Worm (Caenorhabditis elegans) whole organism, L4 larva: Measurements from ENCODE around the gene syx-16.

Source experiments
- D1046.2 ChIP-seq: fragments of 200-800 bp; sonication (Bioruptor generic); IDR thresholded peaks from 2 replicates; pipeline ENCODE4 v1.3.6; 2022; ENCODE audit warnings: missing genetic modification characterization, missing compliant biosample characterization
- F26F4.8 ChIP-seq: fragments of 200-800 bp; sonication (Bioruptor generic); conservative IDR thresholded peaks from 2 replicates; pipeline ENCODE4 v1.3.6; 2022; ENCODE audit warnings: missing genetic modification characterization, missing compliant biosample characterization
- F44E2.7 ChIP-seq: fragments of 200-800 bp; sonication (Bioruptor generic); IDR thresholded peaks from 2 replicates; pipeline ENCODE4 v2.1.2; 2022; ENCODE audit warnings: missing genetic modification characterization, missing compliant biosample characterization
- F49E8.2 ChIP-seq: sonication (generic microtip); optimal IDR thresholded peaks from 2 replicates; lab custom pipeline; 2016; ENCODE audit warnings: missing compliant biosample characterization, mild to moderate bottlenecking, missing genetic modification characterization, borderline replicate concordance
- T26A8.4 ChIP-seq: fragments of 200-800 bp; sonication (Bioruptor generic); IDR thresholded peaks from 2 replicates; pipeline ENCODE4 v1.3.6; 2022; ENCODE audit warnings: missing genetic modification characterization, missing compliant biosample characterization
- Y105C5A.15 ChIP-seq: fragments of 200-800 bp; sonication (Bioruptor generic); IDR thresholded peaks from 2 replicates; pipeline ENCODE4 v1.3.6; 2022; ENCODE audit warnings: missing genetic modification characterization, missing compliant biosample characterization
- Y5F2A.4 ChIP-seq: fragments of 200-800 bp; sonication (Bioruptor generic); optimal IDR thresholded peaks from 2 replicates; lab custom pipeline; 2018; ENCODE audit warnings: mild to moderate bottlenecking, missing genetic modification characterization, missing compliant biosample characterization
- Y75B8A.6 ChIP-seq: fragments of 200-800 bp; sonication (Bioruptor generic); IDR thresholded peaks from 2 replicates; pipeline ENCODE4 v1.3.6; 2022; ENCODE audit warnings: missing genetic modification reagents, missing genetic modification characterization, missing compliant biosample characterization
- ama-1 ChIP-seq: fragments of 150-350 bp; optimal IDR thresholded peaks from 2 replicates; lab custom pipeline; 2014; ENCODE audit warnings: inconsistent platforms, mixed read lengths
- arid-1 ChIP-seq: fragments of 200-800 bp; sonication (Bioruptor generic); conservative IDR thresholded peaks from 2 replicates; pipeline ENCODE4 v1.3.6; 2022; ENCODE audit warnings: missing genetic modification reagents, missing genetic modification characterization, missing compliant biosample characterization
- ceh-20 ChIP-seq: fragments of 200-800 bp; sonication (Bioruptor generic); IDR thresholded peaks from 2 replicates; pipeline ENCODE4 v1.3.6; 2022; ENCODE audit warnings: missing genetic modification reagents, missing genetic modification characterization, missing compliant biosample characterization
- ceh-28 ChIP-seq: fragments of 150-350 bp; optimal IDR thresholded peaks from 2 replicates; lab custom pipeline; 2014; ENCODE audit warnings: missing biosample characterization, missing genetic modification reagents, missing genetic modification characterization
- ceh-82 ChIP-seq: sonication (generic microtip); optimal IDR thresholded peaks from 2 replicates; lab custom pipeline; 2017; ENCODE audit warnings: missing biosample characterization, missing genetic modification characterization
- ces-1 ChIP-seq: fragments of 150-350 bp; sonication (generic microtip); optimal IDR thresholded peaks from 4 replicates; lab custom pipeline; 2014; ENCODE audit warnings: missing biosample characterization, missing genetic modification reagents, missing genetic modification characterization
- cey-2 ChIP-seq: sonication (generic microtip); optimal IDR thresholded peaks from 3 replicates; lab custom pipeline; 2017; ENCODE audit warnings: missing genetic modification characterization, mild to moderate bottlenecking, missing compliant biosample characterization, antibody characterized with exemption, borderline replicate concordance; ENCODE audit not compliant: insufficient read depth
- ctbp-1 ChIP-seq: fragments of 200-800 bp; sonication (Bioruptor generic); IDR thresholded peaks from 2 replicates; pipeline ENCODE4 v1.3.6; 2022; ENCODE audit warnings: missing genetic modification reagents, missing genetic modification characterization, missing compliant biosample characterization
- daf-12 ChIP-seq: fragments of 150-350 bp; optimal IDR thresholded peaks from 2 replicates; lab custom pipeline; 2014; ENCODE audit warnings: missing biosample characterization, missing genetic modification reagents, missing genetic modification characterization
- daf-16 ChIP-seq, 3 experiments: sonication (generic microtip); optimal IDR thresholded peaks; 2 replicates each; lab custom pipeline; 2016 to 2017; ENCODE audit warnings: missing genetic modification characterization in 3 of 3, missing genetic modification reagents in 3 of 3, mild to moderate bottlenecking in 2 of 3, missing compliant biosample characterization in 2 of 3, missing biosample characterization in 1 of 3, moderate library complexity in 1 of 3
- dmd-6 ChIP-seq: fragments of 200-800 bp; sonication (Bioruptor generic); IDR thresholded peaks from 2 replicates; pipeline ENCODE4 v1.3.6; 2022; ENCODE audit warnings: missing genetic modification reagents, missing genetic modification characterization, missing compliant biosample characterization
- dmd-8 ChIP-seq: fragments of 200-800 bp; sonication (Bioruptor generic); IDR thresholded peaks from 2 replicates; pipeline ENCODE4 v1.3.6; 2022; ENCODE audit warnings: missing genetic modification characterization, missing compliant biosample characterization
- dmd-9 ChIP-seq: fragments of 200-800 bp; sonication (Bioruptor generic); IDR thresholded peaks from 2 replicates; pipeline ENCODE4 v1.3.6; 2022; ENCODE audit warnings: missing genetic modification reagents, missing genetic modification characterization, missing compliant biosample characterization
- duxl-1 ChIP-seq: sonication (generic microtip); optimal IDR thresholded peaks from 2 replicates; lab custom pipeline; 2016; ENCODE audit warnings: mild to moderate bottlenecking, missing genetic modification characterization, moderate library complexity, missing compliant biosample characterization; ENCODE audit not compliant: poor library complexity
- dve-1 ChIP-seq: sonication (generic microtip); optimal IDR thresholded peaks from 2 replicates; lab custom pipeline; 2017; ENCODE audit warnings: antibody characterized with exemption, mild to moderate bottlenecking, missing genetic modification characterization, missing compliant biosample characterization; ENCODE audit not compliant: insufficient read depth
- fkh-10 ChIP-seq: fragments of 150-350 bp; optimal IDR thresholded peaks from 2 replicates; lab custom pipeline; 2014; ENCODE audit warnings: missing biosample characterization, missing genetic modification reagents, missing genetic modification characterization
- gei-8 ChIP-seq: fragments of 200-800 bp; sonication (Bioruptor generic); optimal IDR thresholded peaks from 2 replicates; lab custom pipeline; 2018; ENCODE audit warnings: mild to moderate bottlenecking, missing genetic modification characterization, missing compliant biosample characterization
- hlh-11 ChIP-seq: fragments of 200-800 bp; sonication (Bioruptor generic); optimal IDR thresholded peaks from 2 replicates; lab custom pipeline; 2018; ENCODE audit warnings: mild to moderate bottlenecking, missing genetic modification characterization, missing compliant biosample characterization
- hmg-1.1 ChIP-seq: fragments of 200-800 bp; sonication (Bioruptor generic); IDR thresholded peaks from 2 replicates; pipeline ENCODE4 v1.3.6; 2022; ENCODE audit warnings: missing genetic modification reagents, missing genetic modification characterization, missing compliant biosample characterization
- jun-1 ChIP-seq: fragments of 150-350 bp; optimal IDR thresholded peaks from 2 replicates; lab custom pipeline; 2014; ENCODE audit warnings: missing biosample characterization, missing genetic modification reagents, missing genetic modification characterization
- lin-1 ChIP-seq: fragments of 200-800 bp; sonication (Bioruptor generic); IDR thresholded peaks from 2 replicates; pipeline ENCODE4 v1.3.6; 2022; ENCODE audit warnings: missing genetic modification reagents, missing genetic modification characterization, missing compliant biosample characterization
- lin-13 ChIP-seq: fragments of 150-350 bp; optimal IDR thresholded peaks from 2 replicates; lab custom pipeline; 2014; ENCODE audit warnings: missing biosample characterization, missing genetic modification reagents, missing genetic modification characterization
- lin-15B ChIP-seq: fragments of 150-350 bp; sonication (generic microtip); optimal IDR thresholded peaks from 3 replicates; lab custom pipeline; 2014; ENCODE audit warnings: missing biosample characterization, missing genetic modification characterization
- lsy-2 ChIP-seq, 2 experiments: fragments of 150-350 bp in 1 of 2; sonication (generic microtip) in 1 of 2; optimal IDR thresholded peaks; 2 replicates each; lab custom pipeline; 2014 to 2017; ENCODE audit warnings: missing biosample characterization in 2 of 2, missing genetic modification characterization in 2 of 2
- mes-2 ChIP-seq: sonication (generic microtip); optimal IDR thresholded peaks from 2 replicates; lab custom pipeline; 2016; ENCODE audit warnings: missing genotype, mild to moderate bottlenecking, missing genetic modification characterization, missing compliant biosample characterization; ENCODE audit not compliant: poor library complexity, severe bottlenecking
- mxl-3 ChIP-seq: fragments of 200-800 bp; sonication (Bioruptor generic); optimal IDR thresholded peaks from 2 replicates; lab custom pipeline; 2018; ENCODE audit warnings: mild to moderate bottlenecking, missing genetic modification characterization, missing compliant biosample characterization
- nhr-10 ChIP-seq: fragments of 150-350 bp; optimal IDR thresholded peaks from 2 replicates; lab custom pipeline; 2014; ENCODE audit warnings: missing biosample characterization, missing genetic modification characterization
- nhr-102 ChIP-seq: sonication (generic microtip); optimal IDR thresholded peaks from 2 replicates; lab custom pipeline; 2016; ENCODE audit warnings: mild to moderate bottlenecking, missing genetic modification characterization, moderate library complexity, missing compliant biosample characterization
- nhr-25 ChIP-seq: sonication (generic microtip); optimal IDR thresholded peaks from 2 replicates; lab custom pipeline; 2017; ENCODE audit warnings: missing genetic modification characterization, mild to moderate bottlenecking, missing compliant biosample characterization, antibody characterized with exemption, moderate library complexity, borderline replicate concordance; ENCODE audit not compliant: insufficient read depth
- nhr-28 ChIP-seq: fragments of 150-350 bp; optimal IDR thresholded peaks from 2 replicates; lab custom pipeline; 2014; ENCODE audit warnings: missing biosample characterization, missing genetic modification characterization
- nhr-76 ChIP-seq: fragments of 150-350 bp; optimal IDR thresholded peaks from 2 replicates; lab custom pipeline; 2014; ENCODE audit warnings: missing biosample characterization, missing genetic modification characterization
- pqm-1 ChIP-seq: sonication (generic microtip); optimal IDR thresholded peaks from 2 replicates; lab custom pipeline; 2017; ENCODE audit warnings: missing biosample characterization, missing genetic modification characterization
- rbr-2 ChIP-seq: sonication (generic microtip); optimal IDR thresholded peaks from 2 replicates; lab custom pipeline; 2016; ENCODE audit warnings: missing genotype, missing genetic modification characterization, missing compliant biosample characterization
- sdz-12 ChIP-seq: fragments of 200-800 bp; sonication (Bioruptor generic); optimal IDR thresholded peaks from 2 replicates; lab custom pipeline; 2018; ENCODE audit warnings: mild to moderate bottlenecking, missing genetic modification characterization, missing compliant biosample characterization
- spr-1 ChIP-seq: sonication (generic microtip); optimal IDR thresholded peaks from 2 replicates; lab custom pipeline; 2016; ENCODE audit warnings: mild to moderate bottlenecking, missing genetic modification characterization, missing compliant biosample characterization
- tag-97 ChIP-seq: fragments of 200-800 bp; sonication (Bioruptor generic); IDR thresholded peaks from 2 replicates; pipeline ENCODE4 v1.3.6; 2022; ENCODE audit warnings: missing genetic modification characterization, missing compliant biosample characterization
- unc-130 ChIP-seq: sonication (generic microtip); optimal IDR thresholded peaks from 2 replicates; lab custom pipeline; 2016; ENCODE audit warnings: missing genetic modification reagents, missing genetic modification characterization, missing compliant biosample characterization
- vab-7 ChIP-seq: fragments of 200-800 bp; sonication (Bioruptor generic); IDR thresholded peaks from 2 replicates; pipeline ENCODE4 v1.3.6; 2022; ENCODE audit warnings: missing genetic modification reagents, missing genetic modification characterization, missing compliant biosample characterization
- zag-1 ChIP-seq: fragments of 150-350 bp; optimal IDR thresholded peaks from 2 replicates; lab custom pipeline; 2014; ENCODE audit warnings: missing biosample characterization, missing genetic modification characterization
- zip-11 ChIP-seq: fragments of 200-800 bp; sonication (Bioruptor generic); IDR thresholded peaks from 2 replicates; pipeline ENCODE4 v1.3.6; 2022; ENCODE audit warnings: missing genetic modification characterization, missing compliant biosample characterization
- ztf-11 ChIP-seq: fragments of 150-350 bp; optimal IDR thresholded peaks from 2 replicates; lab custom pipeline; 2014; ENCODE audit warnings: missing biosample characterization, missing genetic modification characterization

Gene syx-16

DNA sequence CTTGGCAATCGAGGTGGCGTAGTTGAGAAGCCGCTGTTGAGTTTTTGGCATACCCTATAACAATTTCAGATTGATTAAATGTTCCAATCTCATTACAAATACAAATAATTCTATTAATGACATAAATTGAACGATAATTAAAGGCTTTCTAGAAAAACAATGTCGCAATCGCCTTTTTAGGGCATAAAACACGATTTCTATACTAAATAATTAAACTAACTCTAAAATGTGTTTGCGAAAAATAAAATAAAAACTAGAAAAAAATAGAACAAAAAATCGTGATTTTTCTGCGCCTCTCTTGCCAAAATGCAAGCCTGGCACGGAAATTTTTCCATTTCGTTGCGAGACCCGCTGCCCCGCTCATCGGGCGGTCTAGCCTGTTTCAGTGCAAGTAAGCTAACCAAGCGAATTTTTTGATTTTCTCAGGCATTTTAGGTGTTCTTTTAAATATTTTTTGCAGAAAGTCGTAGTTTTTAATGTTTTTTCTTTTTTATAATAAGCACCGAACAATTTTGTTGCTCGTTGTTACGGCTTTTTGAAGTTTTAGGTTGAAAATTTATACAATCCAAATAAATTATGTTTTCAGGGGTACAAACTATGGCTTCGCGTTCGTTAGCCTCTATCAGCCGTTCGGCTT is 19.0 kb upstream of the syx-16 start, which contains the start of the genes C34E10.12, C34E10.10 and atp-2:
Gene C34E10.12 (minus strand): TSS at position 51 of the 637 bp plus-strand sequence.
Gene C34E10.10 (minus strand): TSS at position 54 of the 637 bp plus-strand sequence.
Gene atp-2 (plus strand): TSS at position 587 of the 637 bp plus-strand sequence.
- TF ChIP-seq daf-12 (tag; lab: Kevin White, UChicago) (no peak), zag-1 (tag; lab: Kevin White, UChicago) (no peak), D1046.2 (GFP tag; lab: Robert Waterston, UW) (no peak), mes-2 (tag; lab: Kevin White, UChicago) (peak; percentile 93), Y105C5A.15 (GFP tag; lab: Robert Waterston, UW) (no peak), dmd-8 (GFP tag; lab: Robert Waterston, UW) (no peak), hlh-11 (peak; percentile 76), zip-11 (GFP tag; lab: Robert Waterston, UW) (no peak), tag-97 (GFP tag; lab: Robert Waterston, UW) (no peak), jun-1 (tag; lab: Kevin White, UChicago) (no peak), lin-13 (peak; percentile 76), nhr-76 (tag; lab: Kevin White, UChicago) (no peak), spr-1 (peak; percentile 52), dmd-6 (peak; percentile 44; the same call in 1 of the 2 replicates), dmd-9 (GFP tag; lab: Robert Waterston, UW) (peak; percentile 42; the same call in 1 of the 2 replicates), F49E8.2 (no peak), T26A8.4 (GFP tag; lab: Robert Waterston, UW) (peak; percentile 60; the same call in 1 of the 2 replicates), nhr-28 (peak; percentile 82), ceh-20 (GFP tag; lab: Robert Waterston, UW) (peak; percentile 47; the same call in 1 of the 2 replicates), Y75B8A.6 (no peak), vab-7 (GFP tag; lab: Robert Waterston, UW) (no peak), rbr-2 (peak; percentile 77), daf-16 (GFP tag; optimal IDR thresholded peaks at IDR 0.05; lab: Kevin White, UChicago) (peak in 1 of 2 experiments; percentile 14), daf-16 (tag; optimal IDR thresholded peaks at IDR 0.05; lab: Kevin White, UChicago) (peak; percentile 46), fkh-10 (GFP tag; lab: Kevin White, UChicago) (peak; percentile 66), Y5F2A.4 (GFP tag; lab: Kevin White, UChicago) (no peak), ztf-11 (no peak), sdz-12 (no peak), cey-2 (no peak), lsy-2 (tag; optimal IDR thresholded peaks at IDR 0.05; lab: Kevin White, UChicago) (peak in 1 of 2 experiments; percentile 93), hmg-1.1 (GFP tag; lab: Robert Waterston, UW) (peak; percentile 69), F26F4.8 (GFP tag; lab: Robert Waterston, UW) (no peak), ceh-82 (tag; lab: Kevin White, UChicago) (no peak), mxl-3 (GFP tag; lab: Kevin White, UChicago) (peak; percentile 27), unc-130 (GFP tag; lab: Kevin White, UChicago) (peak; percentile 77), ama-1 (lab: Kevin White, UChicago) (peak; percentile 88), lin-1 (no peak), F44E2.7 (GFP tag; lab: Robert Waterston, UW) (no peak), ceh-28 (tag; lab: Kevin White, UChicago) (no peak), ctbp-1 (GFP tag; lab: Robert Waterston, UW) (no peak), nhr-102 (peak; percentile 51), gei-8 (no peak), nhr-25 (tag; lab: Kevin White, UChicago) (peak; percentile 22), ces-1 (GFP tag; lab: Kevin White, UChicago) (peak; percentile 23), nhr-10 (tag; lab: Kevin White, UChicago) (no peak), pqm-1 (tag; lab: Kevin White, UChicago) (peak; percentile 55), dve-1 (tag; lab: Kevin White, UChicago) (peak; percentile 92), duxl-1 (tag; lab: Kevin White, UChicago) (peak; percentile 11), arid-1 (peak; percentile 59), lin-15B (tag; lab: Kevin White, UChicago) (no peak)
